Worm (Caenorhabditis elegans): Measurements from ENCODE around the gene T11G6.5.
A peak's percentile ranks its signal among the peaks of the same experiment; 100 is the strongest.

Gene T11G6.5

ce11 chrIV:10858300-10859016 lies 15.9 kb upstream of the T11G6.5 start, which contains the start of the genes T11G6.2 and hars-1 (continued):
- TF ChIP-seq ZK546.5 (tag; optimal IDR thresholded peaks at IDR 0.05) (no peak), nhr-43 (tag; optimal IDR thresholded peaks at IDR 0.05; ENCODE audit: poor library complexity, severe bottlenecking) (no peak), ceh-82 (tag; optimal IDR thresholded peaks at IDR 0.05) (no peak), jun-1 (tag; optimal IDR thresholded peaks at IDR 0.05) (no peak), mml-1 (tag; optimal IDR thresholded peaks at IDR 0.05) (no peak), ama-1 (optimal IDR thresholded peaks at IDR 0.05) (no peak)

- TF ChIP-seq nfya-1 (tag; optimal IDR thresholded peaks at IDR 0.05; ENCODE audit: insufficient read depth) (peak; percentile 84), unc-62 (GFP tag; optimal IDR thresholded peaks at IDR 0.05) (no peak)
Observed at ce11 chrIV:10855946-10856345, 13.4 kb upstream of the T11G6.5 start.

ce11 chrIV:10855049-10855448 lies 12.5 kb upstream of the T11G6.5 start, which contains the start of gene T11G6.3:
Gene T11G6.3 (minus strand): TSS chrIV:10855237.
- TF ChIP-seq R02D3.7 (tag; optimal IDR thresholded peaks at IDR 0.05): no peak
- TF ChIP-seq hmg-11 (tag; optimal IDR thresholded peaks at IDR 0.05): no peak
- no peak for TF ChIP-seq zag-1 (tag; optimal IDR thresholded peaks at IDR 0.05)

- TF ChIP-seq nhr-76 (tag; optimal IDR thresholded peaks at IDR 0.05) (no peak), pqm-1 (tag; optimal IDR thresholded peaks at IDR 0.05) (no peak), fos-1 (tag; optimal IDR thresholded peaks at IDR 0.05) (no peak), sea-2 (GFP tag; optimal IDR thresholded peaks at IDR 0.05) (no peak), ceh-9 (tag; optimal IDR thresholded peaks at IDR 0.05) (no peak), lin-15B (tag; optimal IDR thresholded peaks at IDR 0.05) (no peak), mdl-1 (tag; optimal IDR thresholded peaks at IDR 0.05) (no peak), ceh-28 (tag; optimal IDR thresholded peaks at IDR 0.05) (no peak)
Observed at ce11 chrIV:10854042-10854441, 11.5 kb upstream of the T11G6.5 start.

ce11 chrIV:10852403-10852802 lies 9.8 kb upstream of the T11G6.5 start:
- TF ChIP-seq pha-4 (tag; optimal IDR thresholded peaks at IDR 0.05) (peak; percentile 53), nhr-23 (tag; optimal IDR thresholded peaks at IDR 0.05) (peak; percentile 14), nhr-11 (tag; optimal IDR thresholded peaks at IDR 0.05) (no peak), unc-62 (GFP tag; optimal IDR thresholded peaks at IDR 0.05) (no peak), zag-1 (tag; optimal IDR thresholded peaks at IDR 0.05) (no peak), hmg-11 (tag; optimal IDR thresholded peaks at IDR 0.05) (peak; percentile 7), nfya-1 (tag; optimal IDR thresholded peaks at IDR 0.05; ENCODE audit: insufficient read depth) (peak; percentile 37), nhr-28 (tag; optimal IDR thresholded peaks at IDR 0.05) (no peak), ceh-16 (tag; optimal IDR thresholded peaks at IDR 0.05) (no peak), ZK546.5 (tag; optimal IDR thresholded peaks at IDR 0.05) (no peak), nhr-25 (tag; optimal IDR thresholded peaks at IDR 0.05) (peak; percentile 31)

- TF ChIP-seq aly-2 (tag; optimal IDR thresholded peaks at IDR 0.05): no peak
Observed at ce11 chrIV:10851833-10852232, 9.3 kb upstream of the T11G6.5 start, which contains the start of gene T11G6.4. Gene T11G6.4 (minus strand): TSS chrIV:10851933.

ce11 chrIV:10851136-10851535 lies 8.6 kb upstream of the T11G6.5 start:
- no peak for TF ChIP-seq ceh-28 (tag; optimal IDR thresholded peaks at IDR 0.05)
- no peak for TF ChIP-seq ceh-82 (tag; optimal IDR thresholded peaks at IDR 0.05)
- no peak for TF ChIP-seq unc-39 (tag; optimal IDR thresholded peaks at IDR 0.05)
- TF ChIP-seq snpc-4 (tag; optimal IDR thresholded peaks at IDR 0.05): no peak
- TF ChIP-seq nhr-77 (tag; optimal IDR thresholded peaks at IDR 0.05): no peak
- no peak for TF ChIP-seq ZK546.5 (tag; optimal IDR thresholded peaks at IDR 0.05)
- no peak for TF ChIP-seq daf-12 (tag; optimal IDR thresholded peaks at IDR 0.05)
- TF ChIP-seq elt-1 (tag; optimal IDR thresholded peaks at IDR 0.05): no peak
- no peak for TF ChIP-seq ceh-16 (tag; optimal IDR thresholded peaks at IDR 0.05)
- no peak for TF ChIP-seq aly-2 (tag; optimal IDR thresholded peaks at IDR 0.05)
- no peak for TF ChIP-seq elt-3 (tag; optimal IDR thresholded peaks at IDR 0.05)
- TF ChIP-seq hmg-11 (tag; optimal IDR thresholded peaks at IDR 0.05): no peak
- TF ChIP-seq elt-2 (tag; optimal IDR thresholded peaks at IDR 0.05): no peak
- no peak for TF ChIP-seq jun-1 (tag; optimal IDR thresholded peaks at IDR 0.05)
- TF ChIP-seq lin-15B (tag; optimal IDR thresholded peaks at IDR 0.05): no peak
- no peak for TF ChIP-seq nhr-12 (tag; optimal IDR thresholded peaks at IDR 0.05)
- no peak for TF ChIP-seq sea-2 (GFP tag; optimal IDR thresholded peaks at IDR 0.05)
- no peak for TF ChIP-seq pha-4 (tag; optimal IDR thresholded peaks at IDR 0.05)
- no peak for TF ChIP-seq nhr-43 (tag; optimal IDR thresholded peaks at IDR 0.05; ENCODE audit: poor library complexity, severe bottlenecking)
